Fruit fly (Drosophila melanogaster) ovary, adult (tissue): ENCODE data around the gene Arl2.
A peak's percentile ranks its signal among the peaks of the same experiment; 100 is the strongest.

ENCODE experiments used
- CG17801 ChIP-seq: fragments of 200-800 bp; optimal IDR thresholded peaks from 2 replicates; lab custom pipeline; 2019; ENCODE audit warnings: missing biosample characterization, mild to moderate bottlenecking, missing genetic modification characterization, moderate library complexity; ENCODE audit not compliant: partially characterized antibody

Gene Arl2

DNA sequence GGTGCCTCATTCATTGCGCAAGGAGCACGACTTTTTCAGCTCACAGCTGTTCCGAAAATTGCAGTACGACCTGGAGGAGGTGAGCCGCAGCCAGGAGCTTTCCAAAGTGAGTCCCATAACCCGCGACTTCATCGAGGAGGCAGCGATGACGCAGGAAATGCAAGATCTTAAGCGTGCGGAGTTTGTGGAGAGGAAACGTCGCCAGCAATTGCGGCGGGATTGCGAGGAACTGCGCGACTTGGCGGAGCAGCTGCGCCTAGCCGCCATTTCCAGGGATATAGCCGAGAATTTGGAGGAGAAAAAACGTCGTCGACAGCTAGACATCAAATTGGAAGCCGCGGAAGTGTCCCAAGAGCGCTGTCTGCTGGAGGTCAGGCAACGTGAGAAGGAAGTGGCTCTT is 6.9 kb downstream of the Arl2 start:
- TF ChIP-seq CG17801 (GFP tag; lab: Kevin White, UChicago): no peak

DNA sequence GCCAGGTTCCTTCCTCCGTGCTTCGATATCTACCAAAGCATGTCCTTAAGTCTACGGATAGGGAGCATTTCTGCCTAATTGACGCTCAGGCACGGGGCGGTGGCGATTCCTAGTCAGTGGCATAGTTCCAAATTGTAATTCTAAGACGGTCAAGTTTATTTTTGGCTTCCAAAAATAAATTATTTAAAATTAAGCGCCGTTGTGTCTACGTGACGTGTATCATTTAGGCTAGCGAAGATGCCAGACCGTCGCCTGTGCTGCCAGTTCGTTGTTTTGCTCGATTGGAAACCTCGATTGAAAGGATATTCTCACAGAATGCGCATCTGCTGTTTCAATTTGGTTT is 8.2 kb downstream of the Arl2 start:
- TF ChIP-seq CG17801 (GFP tag; lab: Kevin White, UChicago): no peak

DNA sequence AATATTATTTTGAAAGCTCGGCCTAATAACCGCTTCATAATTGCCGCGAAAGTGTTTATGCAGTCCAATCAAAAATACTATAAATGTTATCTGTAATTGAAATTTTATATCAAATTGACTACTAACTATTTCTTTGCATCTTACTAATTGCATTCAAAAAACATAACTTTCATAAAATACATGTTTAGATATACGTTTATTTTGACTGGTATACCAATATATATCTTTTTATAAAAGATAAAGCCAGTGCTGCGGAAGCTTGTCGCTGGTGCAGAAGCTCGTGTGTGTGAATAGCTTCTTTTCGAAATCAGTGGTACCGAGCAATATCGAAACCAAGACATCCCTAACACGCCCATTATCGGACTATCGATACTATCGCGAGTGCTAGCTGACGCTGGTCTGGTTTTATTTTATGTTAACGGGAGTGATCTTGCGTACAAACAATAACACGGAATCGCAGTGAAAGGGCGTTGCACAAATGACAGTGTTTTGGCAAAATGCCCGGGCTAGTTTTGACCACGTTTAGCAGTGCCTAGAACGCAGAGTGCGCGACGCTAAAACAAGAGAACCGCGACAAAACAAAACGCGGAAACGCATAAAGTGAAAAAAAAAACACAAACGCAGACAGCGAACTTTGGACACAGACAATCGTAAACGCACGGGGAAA is 8.7 kb downstream of the Arl2 start, which contains the start of gene Atg13:
TSS of gene Atg13 (plus strand) at position 367 of the 667 bp plus-strand sequence.
- peak; percentile 69 for TF ChIP-seq CG17801 (GFP tag; lab: Kevin White, UChicago)

DNA sequence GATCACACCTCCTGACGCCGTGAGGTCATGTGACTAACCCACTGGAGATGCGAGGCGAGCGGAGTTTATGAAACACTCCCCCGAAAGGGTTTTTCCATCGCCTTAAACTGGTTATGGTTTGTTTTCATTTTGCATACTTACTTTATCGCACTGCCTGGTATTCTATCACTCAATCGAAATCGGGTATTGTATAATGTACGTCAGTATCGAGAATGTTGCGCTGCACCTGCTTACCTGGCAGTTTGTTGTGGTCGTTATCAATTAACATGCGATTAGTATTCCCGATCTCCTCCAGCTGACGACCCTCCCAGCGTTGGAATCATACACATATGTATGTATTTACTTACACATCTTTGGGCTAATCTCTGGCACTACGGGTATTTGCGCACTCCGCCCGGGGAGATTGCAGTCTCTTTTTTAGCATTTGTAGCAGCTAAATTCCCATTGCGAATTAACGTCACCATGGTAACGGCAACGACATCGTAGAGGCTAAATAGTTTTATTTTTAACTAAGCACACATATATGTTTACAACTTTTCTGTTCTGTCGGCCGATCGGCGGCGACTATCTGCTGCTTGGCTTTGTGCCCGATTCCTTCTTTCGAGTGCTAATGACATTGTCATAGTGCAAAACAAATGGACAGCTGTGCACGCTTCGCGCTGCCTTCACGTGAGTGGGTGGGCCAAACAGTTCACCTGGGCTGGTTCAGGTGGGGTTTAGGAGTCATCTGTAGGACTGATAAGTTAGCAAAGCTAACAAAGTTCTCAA is 12.2 kb downstream of the Arl2 start:
- no peak for TF ChIP-seq CG17801 (GFP tag; lab: Kevin White, UChicago)

DNA sequence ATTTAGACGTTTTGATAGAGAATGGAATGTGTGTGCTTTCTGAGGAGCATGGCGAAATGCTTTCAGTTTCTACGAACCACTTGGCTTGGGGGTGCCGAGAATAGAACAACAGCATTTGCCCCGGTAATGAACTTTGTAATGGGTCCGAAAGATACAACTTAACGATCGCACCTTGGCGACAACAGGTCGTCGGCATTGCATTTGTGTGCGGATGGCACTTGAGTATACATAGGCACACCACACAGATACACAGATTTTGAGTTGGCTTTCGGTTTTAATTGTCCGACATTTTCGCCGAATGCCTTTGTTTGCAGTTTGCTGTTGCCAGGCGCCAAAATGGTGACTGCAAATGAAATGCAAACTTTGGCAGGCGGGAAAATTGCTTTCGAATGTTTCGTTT is 13.1 kb downstream of the Arl2 start:
- TF ChIP-seq CG17801 (GFP tag; lab: Kevin White, UChicago): no peak

DNA sequence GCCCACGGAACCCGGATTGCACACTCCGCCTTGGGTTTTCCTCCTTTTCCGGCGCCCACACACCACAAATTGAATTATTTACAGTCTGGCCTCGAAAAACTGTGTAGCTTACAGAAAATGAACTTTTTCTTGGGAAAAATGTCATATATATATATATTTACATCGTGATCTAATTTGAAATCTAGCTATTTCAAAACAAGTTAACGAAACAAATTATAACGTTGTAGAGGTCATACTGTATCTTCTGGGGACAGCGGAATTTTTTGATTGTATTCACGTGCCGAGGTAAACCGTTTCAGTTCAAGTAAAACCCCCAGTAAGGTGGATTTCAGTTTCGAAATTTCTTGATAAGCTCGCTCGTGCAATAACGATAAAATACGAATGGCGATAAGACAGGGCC is 13.6 kb downstream of the Arl2 start:
- TF ChIP-seq CG17801 (GFP tag; lab: Kevin White, UChicago): peak; percentile 66

DNA sequence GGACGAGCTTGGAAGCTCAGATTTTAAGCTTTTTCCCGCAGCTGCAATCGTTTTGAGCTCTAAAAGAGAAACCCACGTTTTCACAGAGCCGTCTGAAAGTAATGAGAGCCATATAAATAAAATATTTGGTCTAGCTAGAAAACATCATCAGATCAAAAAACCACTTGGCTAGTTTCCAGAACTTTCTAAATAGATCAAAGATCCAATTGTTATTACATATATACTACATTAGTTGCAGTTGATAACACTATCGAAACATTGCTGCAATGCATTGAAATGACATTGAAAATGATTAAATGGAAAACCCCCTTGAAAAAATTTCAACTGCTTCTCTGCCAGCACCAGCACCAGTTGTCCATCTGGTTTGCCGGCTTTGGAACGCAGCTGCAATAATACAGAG is 14.1 kb downstream of the Arl2 start:
- peak; percentile 63 for TF ChIP-seq CG17801 (GFP tag; lab: Kevin White, UChicago)

DNA sequence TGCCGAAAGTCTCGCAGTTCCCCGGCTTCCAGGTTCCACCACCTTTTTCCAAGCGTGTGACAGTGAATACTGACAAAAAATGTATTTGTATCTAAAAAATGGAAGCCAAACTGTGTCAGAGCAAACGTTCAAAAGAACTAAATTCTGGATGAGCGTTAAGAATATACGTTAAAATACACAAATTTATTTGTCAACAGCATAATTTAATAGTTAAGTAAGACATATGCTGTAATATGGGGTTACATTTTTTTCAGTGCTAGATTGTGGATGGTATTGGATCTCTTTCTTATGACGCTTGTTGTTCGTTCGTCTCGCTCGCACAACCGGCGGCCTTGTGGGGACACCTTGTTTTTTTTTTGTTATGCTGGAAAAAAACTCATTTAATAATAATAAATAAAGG is 14.7 kb downstream of the Arl2 start:
- TF ChIP-seq CG17801 (GFP tag; lab: Kevin White, UChicago): no peak

DNA sequence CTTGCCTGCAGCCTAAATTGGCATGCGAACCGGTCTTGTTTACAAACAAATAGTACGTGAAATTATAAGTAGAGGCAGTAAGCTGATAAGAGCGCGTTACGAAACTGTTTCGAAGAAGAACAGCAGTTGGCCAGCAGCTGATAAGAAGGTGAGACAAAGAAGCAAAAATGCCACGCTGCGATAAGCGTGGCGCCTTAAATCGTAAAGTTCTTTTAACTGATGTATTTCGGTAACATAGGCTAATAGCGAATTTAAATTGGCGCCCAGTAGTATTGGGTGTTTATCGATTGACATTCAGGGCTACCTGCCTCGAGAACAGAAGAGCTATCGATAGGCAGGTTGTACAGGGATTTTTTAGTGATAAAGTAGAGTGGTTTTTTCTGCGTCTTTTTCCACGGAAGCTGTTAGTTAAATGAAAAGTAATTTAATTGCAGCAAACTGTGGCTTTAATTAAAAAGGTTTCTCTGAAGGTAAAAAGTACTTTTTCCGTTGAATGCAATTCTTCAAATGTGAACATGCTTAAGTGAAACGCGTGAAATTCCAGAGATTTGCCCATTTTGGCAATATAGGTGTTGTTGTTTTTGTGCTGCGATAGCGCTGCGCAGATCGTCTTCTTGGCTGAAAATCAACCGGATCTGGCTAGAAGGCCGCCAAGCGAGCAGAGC is 15.9 kb downstream of the Arl2 start, which contains the start of gene stck:
TSS of gene stck (plus strand) at position 353 of the 665 bp plus-strand sequence.
- no peak for TF ChIP-seq CG17801 (GFP tag; lab: Kevin White, UChicago)

DNA sequence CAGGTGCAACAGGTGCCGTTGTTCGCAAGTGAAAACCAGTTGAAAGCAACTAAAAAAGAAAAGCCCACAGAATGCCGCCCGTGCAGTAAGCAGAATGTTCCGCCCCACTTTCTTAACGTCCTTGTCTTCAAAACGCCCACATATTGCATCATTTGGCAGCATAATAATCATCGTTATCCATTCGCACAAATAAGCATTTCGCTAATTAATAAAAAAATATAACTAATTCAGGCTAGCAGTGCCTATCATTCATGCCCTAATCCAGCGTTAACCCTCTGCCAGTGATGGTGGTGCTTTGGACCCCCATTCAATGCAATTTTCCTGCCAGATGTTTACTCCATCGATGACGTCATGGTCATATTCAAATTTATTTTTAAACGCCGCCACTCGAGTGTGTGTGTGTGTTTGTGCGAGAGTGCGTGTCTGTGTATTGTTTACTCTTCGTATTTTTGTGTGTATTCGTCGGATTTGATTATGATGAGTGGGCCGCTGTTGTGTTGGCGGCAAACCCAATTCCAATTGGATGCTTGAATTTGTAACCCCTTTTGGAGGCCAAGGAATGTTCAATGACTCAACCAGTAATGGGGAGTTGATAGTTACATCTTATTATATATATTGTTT is 16.6 kb downstream of the Arl2 start:
- no peak for TF ChIP-seq CG17801 (GFP tag; lab: Kevin White, UChicago)

DNA sequence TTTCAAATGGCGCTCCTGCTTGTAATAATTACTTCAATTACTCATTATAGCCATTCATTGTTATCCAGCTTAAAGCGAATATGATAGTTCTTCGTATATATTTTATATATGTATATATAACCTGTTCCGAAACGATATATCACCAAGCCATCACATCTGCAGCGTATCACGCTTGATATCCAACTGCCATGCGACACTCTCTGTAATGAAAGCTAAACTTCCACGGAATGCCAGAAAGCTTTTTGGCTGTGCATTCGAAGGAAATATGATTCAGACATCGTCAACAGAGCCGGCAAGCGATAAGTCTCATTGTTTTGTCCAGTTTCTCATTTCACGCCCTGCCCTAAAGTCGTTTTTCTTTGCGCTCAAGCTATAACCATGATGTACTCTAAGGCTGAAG is 17.1 kb downstream of the Arl2 start:
- TF ChIP-seq CG17801 (GFP tag; lab: Kevin White, UChicago): no peak

DNA sequence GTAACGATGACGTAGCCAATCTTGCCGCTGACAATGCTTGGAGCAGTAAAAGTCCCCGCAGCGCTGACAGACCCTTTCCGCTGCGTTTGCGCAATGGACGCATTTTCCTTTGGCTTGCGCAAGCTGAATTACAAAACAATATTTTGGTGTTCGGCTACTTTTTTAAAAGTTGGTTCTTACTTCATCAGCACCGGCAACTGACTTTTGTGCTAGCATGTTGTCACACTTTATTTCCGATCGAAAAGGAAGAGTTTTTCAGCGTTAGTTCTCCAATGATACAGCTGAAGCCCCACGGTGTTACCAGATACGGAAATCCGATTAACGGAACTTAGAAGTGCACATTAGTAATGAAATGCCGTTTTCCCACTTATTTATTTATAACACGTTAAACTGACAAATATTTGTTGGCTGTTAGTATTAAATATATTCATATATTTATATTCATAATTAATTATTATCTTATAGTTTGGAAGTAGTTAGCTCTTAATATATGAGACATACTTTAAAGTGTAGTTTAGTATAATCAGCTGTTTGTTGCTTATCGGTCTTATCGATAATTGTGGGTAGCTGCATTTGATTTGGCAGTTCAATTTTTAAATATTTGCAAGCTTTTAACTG is 21.5 kb downstream of the Arl2 start, which contains the start of the genes Veneno and CG7963:
TSS of gene Veneno (minus strand) at position 296 of the 618 bp plus-strand sequence.
TSS of gene CG7963 (plus strand) at position 568 of the 618 bp plus-strand sequence.
- no peak for TF ChIP-seq CG17801 (GFP tag; lab: Kevin White, UChicago)

DNA sequence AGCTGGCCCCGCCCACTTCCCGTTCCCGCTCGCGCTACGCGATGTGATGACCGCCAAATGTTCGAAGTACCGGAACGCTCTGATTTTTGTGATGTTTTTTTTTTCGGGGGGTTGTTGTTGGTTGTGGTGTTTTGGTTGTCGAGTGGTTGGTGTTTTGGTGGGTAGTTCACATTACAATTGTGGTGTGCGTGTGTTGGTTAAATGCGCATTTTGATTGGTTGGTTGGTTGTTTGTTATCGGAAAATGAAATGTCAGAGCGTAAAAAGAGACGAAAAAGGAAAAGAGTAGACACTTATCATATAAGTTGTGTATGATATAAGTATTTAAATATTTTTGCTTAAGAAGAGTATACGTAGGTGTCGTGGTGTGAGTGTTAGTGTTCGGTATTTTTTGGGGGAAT is 27.7 kb downstream of the Arl2 start:
- TF ChIP-seq CG17801 (GFP tag; lab: Kevin White, UChicago): no peak

DNA sequence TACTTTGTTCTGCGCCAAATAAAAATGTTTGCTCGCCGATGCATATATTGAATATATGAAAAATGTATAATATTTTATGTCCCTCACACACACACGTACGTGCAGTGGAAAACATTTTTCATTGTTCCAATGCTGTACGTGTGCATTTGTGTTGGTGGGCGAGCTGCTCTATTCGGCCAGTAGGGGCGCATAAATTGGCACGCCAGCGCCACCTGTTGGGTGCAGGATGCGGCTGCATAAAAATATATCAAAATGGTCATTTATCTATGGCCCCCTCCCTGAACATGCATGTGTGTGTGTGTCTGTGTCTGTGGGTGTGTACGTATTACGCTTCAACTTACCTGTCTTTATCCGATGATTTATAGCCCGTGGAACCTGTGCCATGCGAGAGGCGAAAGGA is 48.7 kb downstream of the Arl2 start:
- no peak for TF ChIP-seq CG17801 (GFP tag; lab: Kevin White, UChicago)
